Worm (Caenorhabditis elegans) whole organism, L2 larva: ENCODE measurements around the gene R02D5.9.

ENCODE experiments used
- C34F6.9 ChIP-seq: fragments of 150-350 bp; optimal IDR thresholded peaks from 2 replicates; lab custom pipeline; 2014; ENCODE audit warnings: missing biosample characterization, missing genetic modification characterization
- ZK546.5 ChIP-seq: sonication (generic microtip); optimal IDR thresholded peaks from 2 replicates; lab custom pipeline; 2017; ENCODE audit warnings: missing biosample characterization, missing genetic modification characterization
- blmp-1 ChIP-seq: sonication (generic microtip); optimal IDR thresholded peaks from 2 replicates; lab custom pipeline; 2017; ENCODE audit warnings: missing genetic modification characterization, mild to moderate bottlenecking, missing compliant biosample characterization, antibody characterized with exemption, moderate library complexity; ENCODE audit not compliant: insufficient read depth
- crh-2 ChIP-seq: sonication (generic microtip); optimal IDR thresholded peaks from 2 replicates; lab custom pipeline; 2017; ENCODE audit warnings: missing biosample characterization, missing genetic modification characterization
- dmd-4 ChIP-seq: sonication (generic microtip); optimal IDR thresholded peaks from 2 replicates; lab custom pipeline; 2017; ENCODE audit warnings: missing biosample characterization, missing genetic modification characterization
- egl-27 ChIP-seq: sonication (generic microtip); optimal IDR thresholded peaks from 3 replicates; lab custom pipeline; 2017; ENCODE audit warnings: missing biosample characterization, missing genetic modification reagents, missing genetic modification characterization
- elt-1 ChIP-seq: fragments of 150-350 bp; optimal IDR thresholded peaks from 2 replicates; lab custom pipeline; 2014; ENCODE audit warnings: missing biosample characterization, missing genetic modification characterization
- elt-3 ChIP-seq: sonication (generic microtip); optimal IDR thresholded peaks from 2 replicates; lab custom pipeline; 2017; ENCODE audit warnings: missing biosample characterization, missing genetic modification characterization
- fos-1 ChIP-seq: fragments of 150-350 bp; optimal IDR thresholded peaks from 2 replicates; lab custom pipeline; 2014; ENCODE audit warnings: missing biosample characterization, missing genetic modification characterization
- lin-13 ChIP-seq: fragments of 150-350 bp; optimal IDR thresholded peaks from 2 replicates; lab custom pipeline; 2014; ENCODE audit warnings: missing biosample characterization, missing genetic modification reagents, missing genetic modification characterization
- lsy-2 ChIP-seq, 2 experiments: fragments of 150-350 bp in 1 of 2; sonication (generic microtip) in 1 of 2; optimal IDR thresholded peaks; 2 replicates each; lab custom pipeline; 2014 to 2017; ENCODE audit warnings: missing biosample characterization in 2 of 2, missing genetic modification characterization in 2 of 2
- mab-5 ChIP-seq: fragments of 150-350 bp; optimal IDR thresholded peaks from 2 replicates; lab custom pipeline; 2014; ENCODE audit warnings: missing biosample characterization, missing genetic modification characterization
- mdl-1 ChIP-seq, 2 experiments: fragments of 150-350 bp in 1 of 2; sonication (generic microtip) in 1 of 2; optimal IDR thresholded peaks; 2 replicates each; lab custom pipeline; 2017; ENCODE audit warnings: missing biosample characterization in 2 of 2, missing genetic modification characterization in 2 of 2
- nhr-12 ChIP-seq: fragments of 150-350 bp; optimal IDR thresholded peaks from 2 replicates; lab custom pipeline; 2014; ENCODE audit warnings: missing biosample characterization, missing genetic modification characterization
- nhr-129 ChIP-seq: fragments of 150-350 bp; optimal IDR thresholded peaks from 2 replicates; lab custom pipeline; 2014; ENCODE audit warnings: missing biosample characterization, missing genetic modification characterization
- nhr-21 ChIP-seq: fragments of 150-350 bp; optimal IDR thresholded peaks from 2 replicates; lab custom pipeline; 2014; ENCODE audit warnings: missing biosample characterization, missing genetic modification characterization
- nhr-23 ChIP-seq: fragments of 150-350 bp; optimal IDR thresholded peaks from 2 replicates; lab custom pipeline; 2014; ENCODE audit warnings: missing biosample characterization, missing genetic modification reagents, missing genetic modification characterization
- nhr-237 ChIP-seq: fragments of 150-350 bp; optimal IDR thresholded peaks from 2 replicates; lab custom pipeline; 2014; ENCODE audit warnings: missing biosample characterization, missing genetic modification characterization
- nhr-25 ChIP-seq: fragments of 150-350 bp; sonication (generic microtip); optimal IDR thresholded peaks from 3 replicates; lab custom pipeline; 2014; ENCODE audit warnings: missing biosample characterization, missing genetic modification characterization
- nhr-6 ChIP-seq: fragments of 150-350 bp; optimal IDR thresholded peaks from 2 replicates; lab custom pipeline; 2014; ENCODE audit warnings: missing biosample characterization, missing genetic modification characterization
- sem-4 ChIP-seq: fragments of 150-350 bp; optimal IDR thresholded peaks from 2 replicates; lab custom pipeline; 2014; ENCODE audit warnings: missing biosample characterization, missing genetic modification reagents, missing genetic modification characterization
- skn-1 ChIP-seq: sonication (generic microtip); optimal IDR thresholded peaks from 2 replicates; lab custom pipeline; 2017; ENCODE audit warnings: missing biosample characterization, missing genetic modification characterization
- sma-3 ChIP-seq: sonication (generic microtip); optimal IDR thresholded peaks from 2 replicates; lab custom pipeline; 2016; ENCODE audit warnings: missing genetic modification reagents, missing genetic modification characterization, missing compliant biosample characterization
- sma-9 ChIP-seq, 2 experiments: fragments of 150-350 bp in 1 of 2; sonication (generic microtip) in 1 of 2; optimal IDR thresholded peaks; 2 replicates each; lab custom pipeline; 2014 to 2016; ENCODE audit warnings: missing genetic modification characterization in 2 of 2, mild to moderate bottlenecking in 1 of 2, missing biosample characterization in 1 of 2, missing compliant biosample characterization in 1 of 2, missing genetic modification reagents in 1 of 2, moderate library complexity in 1 of 2
- snpc-4 ChIP-seq: fragments of 150-350 bp; optimal IDR thresholded peaks from 2 replicates; lab custom pipeline; 2014; ENCODE audit warnings: missing biosample characterization, missing genetic modification characterization
- unc-39 ChIP-seq: fragments of 150-350 bp; optimal IDR thresholded peaks from 2 replicates; lab custom pipeline; 2014; ENCODE audit warnings: missing biosample characterization, missing genetic modification characterization
- unc-55 ChIP-seq: fragments of 150-350 bp; sonication (generic microtip); optimal IDR thresholded peaks from 3 replicates; lab custom pipeline; 2014; ENCODE audit warnings: missing biosample characterization, missing genetic modification reagents, missing genetic modification characterization
- unc-62 ChIP-seq: fragments of 150-350 bp; optimal IDR thresholded peaks from 2 replicates; lab custom pipeline; 2014; ENCODE audit warnings: missing biosample characterization, missing genetic modification reagents, missing genetic modification characterization
- ztf-1 ChIP-seq: fragments of 200-800 bp; sonication (Bioruptor generic); conservative IDR thresholded peaks from 2 replicates; pipeline ENCODE4 v1.3.6; 2022; ENCODE audit warnings: missing genetic modification characterization, missing compliant biosample characterization
- ztf-11 ChIP-seq: sonication (generic microtip); optimal IDR thresholded peaks from 2 replicates; lab custom pipeline; 2017; ENCODE audit warnings: missing biosample characterization, missing genetic modification characterization
- ztf-4 ChIP-seq: fragments of 150-350 bp; optimal IDR thresholded peaks from 2 replicates; lab custom pipeline; 2014; ENCODE audit warnings: missing biosample characterization, missing genetic modification characterization

Gene R02D5.9

DNA sequence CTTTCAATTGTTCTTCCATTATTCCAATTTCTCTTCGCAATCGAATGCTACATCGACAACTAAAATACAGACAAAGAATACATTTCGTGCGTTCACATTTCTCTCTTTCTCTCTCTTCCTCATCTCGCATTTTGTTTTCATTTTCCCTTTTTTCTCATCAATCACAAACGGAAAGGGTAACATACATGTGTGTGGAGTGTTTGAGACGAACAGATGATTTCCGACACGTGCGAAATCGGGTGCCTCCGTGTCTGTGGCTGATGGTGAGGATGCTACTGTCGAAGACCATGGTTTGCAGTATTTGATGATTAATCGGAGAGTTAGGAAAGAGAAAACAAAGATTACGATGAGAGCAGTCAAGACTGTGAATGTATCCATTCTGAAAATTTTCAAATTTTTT lies at the start of gene R02D5.9:
Gene R02D5.9, minus strand, starts transcription at position 378 of the 400 bp plus-strand sequence.
- TF ChIP-seq sem-4 (tag; lab: Kevin White, UChicago): peak; percentile 49
- no peak for TF ChIP-seq C34F6.9 (tag; lab: Kevin White, UChicago)
- TF ChIP-seq mdl-1 (tag; optimal IDR thresholded peaks at IDR 0.05; lab: Kevin White, UChicago): peak; percentile 37 to 82
- peak; percentile 42 for TF ChIP-seq nhr-129 (tag; lab: Kevin White, UChicago)
- TF ChIP-seq nhr-21 (tag; lab: Kevin White, UChicago): peak; percentile 72
- peak; percentile 95 for TF ChIP-seq sma-3 (GFP tag; lab: Kevin White, UChicago)
- no peak for TF ChIP-seq ztf-11 (tag; lab: Kevin White, UChicago)
- TF ChIP-seq blmp-1 (tag; lab: Kevin White, UChicago): peak; percentile 97
- peak; percentile 87 for TF ChIP-seq nhr-25 (tag; lab: Kevin White, UChicago)
- peak; percentile 20 for TF ChIP-seq fos-1 (tag; lab: Kevin White, UChicago)
- TF ChIP-seq egl-27: peak; percentile 9
- TF ChIP-seq ztf-1 (GFP tag; lab: Robert Waterston, UW): no peak
- TF ChIP-seq unc-62 (GFP tag; lab: Kevin White, UChicago): no peak
- peak; percentile 88 for TF ChIP-seq sma-9 (GFP tag; optimal IDR thresholded peaks at IDR 0.05; lab: Kevin White, UChicago)
- no peak for TF ChIP-seq sma-9 (tag; optimal IDR thresholded peaks at IDR 0.05; lab: Kevin White, UChicago)
- no peak for TF ChIP-seq ztf-4 (tag; lab: Kevin White, UChicago)
- TF ChIP-seq elt-3: no peak
- TF ChIP-seq nhr-6 (tag; lab: Kevin White, UChicago): no peak
- TF ChIP-seq ZK546.5 (tag; lab: Kevin White, UChicago): no peak
- TF ChIP-seq, all 48 proteins: peak for 10

DNA sequence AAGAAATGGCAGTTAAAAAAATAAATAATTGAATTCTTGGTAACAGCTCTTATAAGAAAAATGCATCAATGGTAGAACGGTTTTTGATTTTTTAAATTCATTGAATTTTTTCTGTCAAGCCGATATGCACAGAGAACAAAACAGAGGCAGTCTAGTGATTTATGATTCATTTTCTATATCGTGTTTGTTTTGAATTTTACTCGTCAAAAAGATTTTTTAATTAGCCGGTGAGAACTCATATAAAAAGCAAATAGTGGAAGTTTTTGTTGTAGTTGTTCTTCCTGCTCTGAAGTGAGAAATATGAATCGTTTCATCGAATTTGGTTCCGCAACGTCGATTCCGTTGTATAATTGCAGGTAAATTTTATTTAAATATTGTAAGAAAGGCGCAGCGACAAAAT lies 48.4 kb upstream of the R02D5.9 start, which contains the start of gene srt-32:
Gene srt-32, plus strand, starts transcription at position 301 of the 400 bp plus-strand sequence.
- TF ChIP-seq unc-55 (GFP tag; lab: Kevin White, UChicago) (no peak), unc-39 (no peak), sem-4 (tag; lab: Kevin White, UChicago) (no peak), lsy-2 (tag; optimal IDR thresholded peaks at IDR 0.05; lab: Kevin White, UChicago) (no peak)

DNA sequence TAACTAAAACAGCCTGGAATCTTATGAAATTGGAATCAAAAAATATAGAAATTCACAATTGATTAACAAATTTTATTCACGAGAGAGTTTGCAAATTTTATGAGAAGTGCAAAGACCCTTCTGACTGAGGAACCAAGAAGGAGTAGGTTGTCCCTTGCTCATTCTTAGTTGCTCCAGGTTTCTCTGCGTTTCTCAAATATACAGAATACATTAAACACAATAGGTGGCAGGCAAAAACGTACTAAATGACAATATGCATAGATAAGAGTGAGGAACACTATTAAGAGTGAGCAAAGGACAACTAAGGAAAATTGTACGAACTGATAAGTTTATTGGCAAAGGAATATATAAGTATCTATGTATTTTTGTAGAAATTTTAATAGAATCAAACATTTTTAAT lies 47.8 kb upstream of the R02D5.9 start, which contains the start of gene C53A5.9:
Gene C53A5.9, minus strand, starts transcription at position 101 of the 400 bp plus-strand sequence.
- TF ChIP-seq nhr-12 (tag; lab: Kevin White, UChicago) (no peak), sma-9 (GFP tag; optimal IDR thresholded peaks at IDR 0.05; lab: Kevin White, UChicago) (no peak), sma-9 (tag; optimal IDR thresholded peaks at IDR 0.05; lab: Kevin White, UChicago) (no peak), nhr-23 (tag; lab: Kevin White, UChicago) (no peak), snpc-4 (no peak), lsy-2 (tag; optimal IDR thresholded peaks at IDR 0.05; lab: Kevin White, UChicago) (no peak), nhr-6 (tag; lab: Kevin White, UChicago) (no peak), unc-39 (no peak), sem-4 (tag; lab: Kevin White, UChicago) (no peak), ztf-4 (tag; lab: Kevin White, UChicago) (no peak), nhr-237 (no peak), dmd-4 (no peak), elt-3 (no peak), mab-5 (tag; lab: Kevin White, UChicago) (no peak), crh-2 (tag; lab: Kevin White, UChicago) (no peak)
- TF ChIP-seq, all 48 proteins: peak for 0

DNA sequence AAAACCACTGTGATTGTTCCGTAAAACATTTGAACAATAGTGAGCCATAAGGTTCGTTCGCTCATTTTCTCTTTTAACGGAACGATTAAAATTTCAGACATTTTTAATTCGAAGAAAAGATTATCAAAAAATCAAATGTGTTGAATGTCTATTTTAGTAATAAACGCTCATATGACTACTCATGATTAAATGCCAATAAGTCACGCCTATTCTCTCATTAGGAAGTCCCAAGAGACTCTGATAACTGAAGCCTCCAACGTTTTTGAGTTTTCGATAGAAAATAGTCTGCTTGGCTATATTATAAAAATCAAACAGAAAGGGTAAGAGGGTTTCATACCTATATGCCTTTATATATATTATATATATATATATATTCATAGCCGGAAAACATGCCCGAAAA lies 45.3 kb upstream of the R02D5.9 start, which contains the start of gene srg-47:
Gene srg-47, minus strand, starts transcription at position 101 of the 400 bp plus-strand sequence.
- no peak for TF ChIP-seq nhr-237
- no peak for TF ChIP-seq C34F6.9 (tag; lab: Kevin White, UChicago)
- no peak for TF ChIP-seq skn-1 (tag; lab: Kevin White, UChicago)
- no peak for TF ChIP-seq ZK546.5 (tag; lab: Kevin White, UChicago)
- TF ChIP-seq lin-13 (GFP tag; lab: Kevin White, UChicago): no peak
- TF ChIP-seq fos-1 (tag; lab: Kevin White, UChicago): no peak

ce11 chrV:14548510-14548909 lies 37.6 kb upstream of the R02D5.9 start:
- TF ChIP-seq elt-1 (tag; lab: Kevin White, UChicago): no peak
- TF ChIP-seq C34F6.9 (tag; lab: Kevin White, UChicago): peak; percentile 34
- no peak for TF ChIP-seq nhr-129 (tag; lab: Kevin White, UChicago)
- TF ChIP-seq fos-1 (tag; lab: Kevin White, UChicago): peak; percentile 16
